Fruit fly (Drosophila melanogaster): Measurements from ENCODE around the gene Tak1.

dm6 chrX:20524754-20525236, at the start of gene Tak1:
- TF ChIP-seq CG34367 (tag; optimal IDR thresholded peaks at IDR 0.05) (no peak), CG17806 (tag; optimal IDR thresholded peaks at IDR 0.05) (no peak), D1 (tag; optimal IDR thresholded peaks at IDR 0.05) (no peak), CG14655 (GFP tag; optimal IDR thresholded peaks at IDR 0.05) (no peak), CG4496 (GFP tag; IDR thresholded peaks at IDR 0.05) (0 out of 3 replicates have a peak, but pooled peaks have one; percentile 48), Ets98B (GFP tag; IDR thresholded peaks at IDR 0.05) (no peak), rn (GFP tag; IDR thresholded peaks at IDR 0.05) (no peak), EcR (GFP tag; optimal IDR thresholded peaks at IDR 0.05) (no peak), Pif1A (GFP tag; optimal IDR thresholded peaks at IDR 0.05) (no peak)

Measured in whole organism, pupa.